Worm (Caenorhabditis elegans): Measurements from ENCODE around the gene klp-6.

The klp-6 gene

DNA sequence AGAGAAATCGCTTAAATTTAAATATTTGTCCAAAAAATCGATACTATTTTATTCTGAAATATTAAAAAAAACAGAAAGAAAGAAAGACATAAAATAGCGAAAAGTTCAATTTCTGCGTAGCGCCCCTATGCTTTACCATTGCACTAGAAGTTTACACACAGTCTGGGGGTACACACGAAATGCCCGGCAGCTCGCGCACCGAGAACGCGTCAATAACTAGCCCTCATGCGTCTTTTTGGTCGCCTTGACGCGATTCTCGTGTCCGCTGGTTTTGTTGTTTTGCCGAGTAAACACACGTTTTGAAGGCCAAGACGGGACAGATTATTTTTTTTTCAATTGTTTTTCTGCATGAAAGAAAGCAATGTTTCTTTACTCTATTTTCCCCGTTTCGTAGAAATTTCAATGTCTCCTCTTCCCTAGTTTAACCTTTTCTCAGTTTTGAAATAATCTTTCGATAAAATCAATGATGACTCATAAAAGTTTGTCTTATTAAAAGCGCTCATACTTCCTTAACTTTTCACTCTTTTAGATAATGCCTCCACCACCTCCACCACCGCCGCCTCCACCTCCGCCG, 12.5 kb upstream of the klp-6 start, which contains the start of gene wip-1 (continued):
- TF ChIP-seq nhr-47 (tag; optimal IDR thresholded peaks at IDR 0.05) (peak; percentile 99), sup-37 (GFP tag; optimal IDR thresholded peaks at IDR 0.05) (peak; percentile 93), irx-1 (tag; optimal IDR thresholded peaks at IDR 0.05) (peak; percentile 96), hlh-4 (tag; optimal IDR thresholded peaks at IDR 0.05) (no peak), lsy-2 (tag; optimal IDR thresholded peaks at IDR 0.05) (peak; percentile 97), sox-4 (tag; optimal IDR thresholded peaks at IDR 0.05) (peak; percentile 93), tlp-1 (tag; optimal IDR thresholded peaks at IDR 0.05) (no peak), pag-3 (tag; optimal IDR thresholded peaks at IDR 0.05; ENCODE audit: borderline replicate concordance, insufficient read depth) (peak; percentile 44), unc-62 (GFP tag; optimal IDR thresholded peaks at IDR 0.05) (peak; percentile 23), nhr-77 (tag; optimal IDR thresholded peaks at IDR 0.05) (peak; percentile 97), egl-13 (tag; optimal IDR thresholded peaks at IDR 0.05) (peak; percentile 95), alr-1 (tag; optimal IDR thresholded peaks at IDR 0.05; ENCODE audit: borderline replicate concordance) (no peak), fkh-10 (GFP tag; optimal IDR thresholded peaks at IDR 0.05) (peak; percentile 95), C16A3.4 (tag; optimal IDR thresholded peaks at IDR 0.05) (peak; percentile 99), swsn-7 (tag; optimal IDR thresholded peaks at IDR 0.05) (peak; percentile 99), ceh-8 (GFP tag; optimal IDR thresholded peaks at IDR 0.05) (peak; percentile 95), ztf-4 (tag; optimal IDR thresholded peaks at IDR 0.05) (peak; percentile 98), nhr-76 (tag; optimal IDR thresholded peaks at IDR 0.05) (peak; percentile 61), snu-23 (GFP tag; optimal IDR thresholded peaks at IDR 0.05) (peak; percentile 99), ceh-90 (tag; optimal IDR thresholded peaks at IDR 0.05) (peak; percentile 56), unc-30 (tag; optimal IDR thresholded peaks at IDR 0.05) (no peak), xbp-1 (tag; optimal IDR thresholded peaks at IDR 0.05) (peak; percentile 98), ceh-82 (tag; optimal IDR thresholded peaks at IDR 0.05) (peak; percentile 96 to 99 (median 97)), lin-39 (tag; optimal IDR thresholded peaks at IDR 0.05) (peak; percentile 86), nhr-19 (GFP tag; conservative IDR thresholded peaks at IDR 0.05) (peak; percentile 98), mab-9 (GFP tag; IDR thresholded peaks at IDR 0.05) (peak; percentile 89), nhr-20 (tag; optimal IDR thresholded peaks at IDR 0.05) (peak; percentile 99), lin-35 (GFP tag; optimal IDR thresholded peaks at IDR 0.05) (peak; percentile 95 to 96), unc-86 (tag; optimal IDR thresholded peaks at IDR 0.05) (peak; percentile 97), jun-1 (tag; optimal IDR thresholded peaks at IDR 0.05) (peak; percentile 97), nhr-84 (tag; optimal IDR thresholded peaks at IDR 0.05) (no peak), nhr-28 (tag; optimal IDR thresholded peaks at IDR 0.05) (no peak), nhr-237 (tag; optimal IDR thresholded peaks at IDR 0.05) (peak; percentile 94), egl-27 (tag; optimal IDR thresholded peaks at IDR 0.05) (peak; percentile 12 to 18), ets-5 (GFP tag; IDR thresholded peaks at IDR 0.05) (no peak), grh-1 (GFP tag; IDR thresholded peaks at IDR 0.05) (peak; percentile 97), nhr-71 (tag; optimal IDR thresholded peaks at IDR 0.05) (peak; percentile 99), nhr-85 (tag) (peak; percentile 99), F16B12.6 (tag; optimal IDR thresholded peaks at IDR 0.05) (peak; percentile 71), lir-3 (tag; optimal IDR thresholded peaks at IDR 0.05; ENCODE audit: poor library complexity) (peak; percentile 91), mep-1 (tag; optimal IDR thresholded peaks at IDR 0.05) (peak; percentile 99), elt-2 (tag; optimal IDR thresholded peaks at IDR 0.05) (peak; percentile 91), rnt-1 (tag; optimal IDR thresholded peaks at IDR 0.05) (peak; percentile 98), vab-15 (tag; optimal IDR thresholded peaks at IDR 0.05) (peak; percentile 76), lin-15B (tag; optimal IDR thresholded peaks at IDR 0.05) (peak; percentile 84), nhr-12 (tag; optimal IDR thresholded peaks at IDR 0.05) (peak; percentile 11)
